Fruit fly (Drosophila melanogaster): ENCODE data around the gene CG9399.

CG9399 gene

DNA sequence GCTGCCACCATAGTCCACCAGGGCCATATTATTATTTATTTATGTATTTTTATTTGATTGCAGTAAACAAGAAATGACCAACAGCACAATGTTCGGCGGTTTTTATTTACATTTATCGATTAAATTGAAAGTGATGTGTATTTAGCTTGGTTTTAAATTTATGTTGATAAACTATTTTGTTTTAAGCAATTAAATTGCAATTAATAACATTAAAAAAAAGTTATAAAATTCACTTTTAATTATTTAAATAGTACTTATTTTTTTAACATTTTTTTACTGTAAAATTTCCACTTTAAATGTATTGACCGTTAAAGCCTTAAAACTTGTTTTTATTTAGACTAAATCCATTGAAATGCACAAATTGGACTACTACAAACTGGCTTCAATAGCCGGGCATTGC, 3.9 kb downstream of the CG9399 start, which contains the start of gene CG16790:
Gene CG16790, minus strand, starts transcription at position 101 of the 400 bp plus-strand sequence.
- TF ChIP-seq Smox (GFP tag; optimal IDR thresholded peaks at IDR 0.05), result no peak
- TF ChIP-seq CG7368 (GFP tag; optimal IDR thresholded peaks at IDR 0.05), result no peak
- no peak for TF ChIP-seq CG6276 (GFP tag; optimal IDR thresholded peaks at IDR 0.05)
- no peak for TF ChIP-seq Sox102F (GFP tag; optimal IDR thresholded peaks at IDR 0.05)
- TF ChIP-seq spab (GFP tag; optimal IDR thresholded peaks at IDR 0.05), result no peak
- no peak for TF ChIP-seq CG31627 (GFP tag; optimal IDR thresholded peaks at IDR 0.05)

DNA sequence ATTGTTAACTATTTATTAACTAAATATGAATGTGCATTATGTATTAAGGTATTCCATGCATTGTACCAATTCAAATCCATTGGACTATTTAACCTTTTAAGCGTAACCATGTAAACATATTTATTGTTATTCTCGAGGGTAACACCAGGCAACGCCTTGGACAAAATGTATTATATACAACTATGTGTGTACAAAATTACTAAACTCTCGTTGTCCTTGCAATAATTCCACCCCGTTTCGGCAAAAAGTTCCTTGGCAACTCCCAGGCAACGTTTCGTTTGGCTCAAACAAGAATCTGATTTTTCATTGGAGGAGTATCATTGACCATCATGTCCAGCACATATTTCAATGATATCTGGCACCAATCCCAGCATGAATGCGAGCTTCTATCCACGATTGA, 8.1 kb downstream of the CG9399 start, which contains the start of gene CG16789:
Gene CG16789, plus strand, starts transcription at position 301 of the 400 bp plus-strand sequence.
- no peak for TF ChIP-seq Hr39 (GFP tag; optimal IDR thresholded peaks at IDR 0.05)
- TF ChIP-seq cyc (GFP tag; optimal IDR thresholded peaks at IDR 0.05), result no peak
- TF ChIP-seq Hr38 (GFP tag; optimal IDR thresholded peaks at IDR 0.05), result no peak
- no peak for TF ChIP-seq CG11294 (GFP tag; IDR thresholded peaks at IDR 0.05)
- no peak for TF ChIP-seq spab (GFP tag; optimal IDR thresholded peaks at IDR 0.05)
- TF ChIP-seq Met (GFP tag; optimal IDR thresholded peaks at IDR 0.05), result no peak
- no peak for TF ChIP-seq CG3032 (tag; optimal IDR thresholded peaks at IDR 0.05)
- TF ChIP-seq CG11762 (GFP tag; optimal IDR thresholded peaks at IDR 0.05; ENCODE audit: insufficient read depth), result no peak
- no peak for TF ChIP-seq acj6 (GFP tag; optimal IDR thresholded peaks at IDR 0.05)
- TF ChIP-seq net (GFP tag; optimal IDR thresholded peaks at IDR 0.05), result no peak
- no peak for TF ChIP-seq CG32006 (GFP tag; optimal IDR thresholded peaks at IDR 0.05)
- TF ChIP-seq CG6808 (GFP tag; optimal IDR thresholded peaks at IDR 0.05), result no peak
- TF ChIP-seq CG10669 (GFP tag; optimal IDR thresholded peaks at IDR 0.05), result no peak
- no peak for TF ChIP-seq Eip78C (GFP tag)
- no peak for TF ChIP-seq Ets21C (GFP tag; optimal IDR thresholded peaks at IDR 0.05)
- TF ChIP-seq CG6792 (GFP tag; optimal IDR thresholded peaks at IDR 0.05), result no peak
- TF ChIP-seq lz (GFP tag; optimal IDR thresholded peaks at IDR 0.05), result no peak

DNA sequence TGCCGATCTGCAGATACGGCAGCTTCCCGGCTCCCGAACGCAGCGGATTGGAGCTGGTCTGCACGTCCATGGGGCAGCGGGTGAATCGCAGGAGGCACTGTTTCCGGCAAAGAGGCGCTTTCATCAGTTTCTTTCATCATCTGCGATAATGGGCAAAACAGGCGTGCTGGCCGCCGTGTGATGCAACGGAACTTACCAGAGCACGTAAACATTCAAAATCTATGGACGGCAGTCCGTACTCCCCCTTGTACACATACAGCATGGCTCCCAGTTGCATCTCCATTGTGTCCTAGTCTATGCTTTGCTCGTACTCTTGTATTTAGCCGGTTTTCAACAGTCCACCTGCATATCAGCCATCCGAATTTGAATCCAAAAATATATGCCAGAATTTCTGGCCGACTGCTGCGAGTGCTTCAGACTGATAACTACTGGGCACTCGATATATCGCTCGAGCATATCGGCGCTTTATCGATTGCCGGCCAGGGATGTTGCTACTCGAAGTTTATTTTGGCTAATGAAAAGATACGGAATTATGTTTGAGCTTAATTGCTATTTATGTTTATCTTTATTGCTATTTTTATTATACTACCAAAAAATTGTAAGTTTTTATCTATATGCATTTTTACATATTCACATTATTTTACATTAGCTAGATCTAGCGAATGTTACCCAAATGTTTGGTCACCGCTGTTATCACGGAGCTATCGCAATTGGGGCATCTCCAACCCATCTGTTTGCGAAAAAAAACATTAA, 10.6 kb downstream of the CG9399 start, which contains the start of the genes CG9393 and Vps45:
Gene CG9393, minus strand, starts transcription at position 434 of the 753 bp plus-strand sequence.
Gene Vps45, plus strand, starts transcription at position 685 of the 753 bp plus-strand sequence.
- TF ChIP-seq Eip93F (GFP tag; optimal IDR thresholded peaks at IDR 0.05), result peak; percentile 49
- no peak for TF ChIP-seq CG1621 (tag; optimal IDR thresholded peaks at IDR 0.05)
- TF ChIP-seq CG15336 (GFP tag; IDR thresholded peaks at IDR 0.05), result 0 out of 2 replicates have a peak, but pooled peaks have one; percentile 24
- no peak; the same call in 1 of the 2 replicates for TF ChIP-seq CG11294 (GFP tag; IDR thresholded peaks at IDR 0.05)
- peak; percentile 61 for TF ChIP-seq vri (GFP tag; optimal IDR thresholded peaks at IDR 0.05)
- no peak for TF ChIP-seq CG11762 (GFP tag; optimal IDR thresholded peaks at IDR 0.05; ENCODE audit: insufficient read depth)
- no peak for TF ChIP-seq Eip78C (GFP tag)
- peak; percentile 14 for TF ChIP-seq Sox15 (GFP tag; optimal IDR thresholded peaks at IDR 0.05)
- peak; percentile 67 for TF ChIP-seq CG31627 (GFP tag; optimal IDR thresholded peaks at IDR 0.05)
- TF ChIP-seq CG11902 (GFP tag; optimal IDR thresholded peaks at IDR 0.05), result peak; percentile 20
- TF ChIP-seq esn (GFP tag; optimal IDR thresholded peaks at IDR 0.05), result peak; percentile 74
- no peak for TF ChIP-seq salr (GFP tag; optimal IDR thresholded peaks at IDR 0.05)
- TF ChIP-seq CG9139 (GFP tag; optimal IDR thresholded peaks at IDR 0.05), result no peak
- TF ChIP-seq lz (GFP tag; optimal IDR thresholded peaks at IDR 0.05), result peak; percentile 68
- TF ChIP-seq CG3032 (tag; optimal IDR thresholded peaks at IDR 0.05), result peak; percentile 62
- no peak for TF ChIP-seq fd59A (GFP tag; optimal IDR thresholded peaks at IDR 0.05)
- TF ChIP-seq OdsH (GFP tag; optimal IDR thresholded peaks at IDR 0.05), result no peak
- peak; percentile 68 for TF ChIP-seq cyc (GFP tag; optimal IDR thresholded peaks at IDR 0.05)

DNA sequence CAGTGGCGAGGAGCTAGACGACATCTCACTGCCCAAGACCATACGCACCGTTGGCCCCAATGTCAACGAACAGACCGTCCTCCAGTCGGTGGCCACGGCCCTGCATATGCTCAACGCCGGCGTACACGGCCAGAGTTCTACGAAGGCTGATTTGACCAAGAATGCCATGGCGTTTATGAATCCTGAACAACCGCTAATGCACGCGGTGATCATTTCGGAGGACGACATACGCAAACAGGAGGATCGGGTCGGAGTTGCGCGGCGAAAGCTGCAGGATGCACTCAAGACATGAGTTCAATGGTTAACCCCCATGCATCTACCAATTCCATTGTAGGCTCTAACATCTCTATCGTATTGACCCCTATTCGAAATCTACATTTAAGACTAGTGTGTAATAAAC, 12.9 kb downstream of the CG9399 start:
- TF ChIP-seq CG6163 (GFP tag; IDR thresholded peaks at IDR 0.05) (0 out of 3 replicates have a peak, but pooled peaks have one; percentile 7), eg (GFP tag; IDR thresholded peaks at IDR 0.05) (no peak)

Data from whole organism, prepupa.